Worm (Caenorhabditis elegans) whole organism, late embryonic: ENCODE data around the gene ttc-17.
A peak's percentile ranks its signal among the peaks of the same experiment; 100 is the strongest.

Experiments used
- C08G9.2 ChIP-seq: sonication (generic microtip); optimal IDR thresholded peaks from 2 replicates; lab custom pipeline; 2016; ENCODE audit warnings: mild to moderate bottlenecking, missing genetic modification characterization, moderate library complexity, missing compliant biosample characterization
- F13H6.1 ChIP-seq: sonication (generic microtip); optimal IDR thresholded peaks from 2 replicates; lab custom pipeline; 2016; ENCODE audit warnings: missing genetic modification characterization, missing compliant biosample characterization
- ahr-1 ChIP-seq: sonication (generic microtip); optimal IDR thresholded peaks from 2 replicates; lab custom pipeline; 2016; ENCODE audit warnings: missing genetic modification characterization, missing compliant biosample characterization
- ama-1 ChIP-seq: fragments of 150-350 bp; optimal IDR thresholded peaks from 2 replicates; lab custom pipeline; 2014
- ceh-18 ChIP-seq: sonication (generic microtip); optimal IDR thresholded peaks from 2 replicates; lab custom pipeline; 2016; ENCODE audit warnings: missing genetic modification characterization, missing compliant biosample characterization
- ceh-2 ChIP-seq: sonication (generic microtip); optimal IDR thresholded peaks from 2 replicates; lab custom pipeline; 2016; ENCODE audit warnings: missing genotype, missing genetic modification characterization, missing compliant biosample characterization
- ceh-30 ChIP-seq: fragments of 150-350 bp; optimal IDR thresholded peaks from 2 replicates; lab custom pipeline; 2014; ENCODE audit warnings: missing biosample characterization, missing genetic modification characterization
- ceh-34 ChIP-seq: sonication (generic microtip); optimal IDR thresholded peaks from 2 replicates; lab custom pipeline; 2016; ENCODE audit warnings: mild to moderate bottlenecking, missing genetic modification characterization, missing compliant biosample characterization
- ceh-9 ChIP-seq: sonication (generic microtip); optimal IDR thresholded peaks from 2 replicates; lab custom pipeline; 2016; ENCODE audit warnings: mild to moderate bottlenecking, missing genetic modification characterization, inconsistent platforms, missing compliant biosample characterization
- che-1 ChIP-seq: sonication (generic microtip); optimal IDR thresholded peaks from 2 replicates; lab custom pipeline; 2016; ENCODE audit warnings: mild to moderate bottlenecking, missing genetic modification characterization, missing compliant biosample characterization
- dve-1 ChIP-seq: sonication (generic microtip); optimal IDR thresholded peaks from 2 replicates; lab custom pipeline; 2017; ENCODE audit warnings: antibody characterized with exemption, mild to moderate bottlenecking, missing genetic modification characterization, missing compliant biosample characterization
- elt-2 ChIP-seq: sonication (generic microtip); optimal IDR thresholded peaks from 2 replicates; lab custom pipeline; 2016; ENCODE audit warnings: missing genetic modification reagents, missing genetic modification characterization, missing compliant biosample characterization
- elt-4 ChIP-seq: sonication (generic microtip); optimal IDR thresholded peaks from 2 replicates; lab custom pipeline; 2016; ENCODE audit warnings: missing genetic modification characterization, missing compliant biosample characterization
- gmeb-2 ChIP-seq: sonication (generic microtip); optimal IDR thresholded peaks from 2 replicates; lab custom pipeline; 2016; ENCODE audit warnings: missing genetic modification characterization, inconsistent platforms, missing compliant biosample characterization
- hlh-15 ChIP-seq: sonication (generic microtip); optimal IDR thresholded peaks from 2 replicates; lab custom pipeline; 2016; ENCODE audit warnings: missing genetic modification characterization, missing compliant biosample characterization
- hlh-30 ChIP-seq: sonication (generic microtip); optimal IDR thresholded peaks from 2 replicates; lab custom pipeline; 2017; ENCODE audit warnings: antibody characterized with exemption, missing genetic modification characterization, missing compliant biosample characterization; ENCODE audit not compliant: insufficient read depth
- hlh-6 ChIP-seq: sonication (generic microtip); optimal IDR thresholded peaks from 2 replicates; lab custom pipeline; 2016; ENCODE audit warnings: missing genotype, missing genetic modification characterization, missing compliant biosample characterization
- lim-6 ChIP-seq: sonication (generic microtip); optimal IDR thresholded peaks from 2 replicates; lab custom pipeline; 2016; ENCODE audit warnings: missing genetic modification characterization, missing compliant biosample characterization
- lin-11 ChIP-seq: fragments of 200-800 bp; sonication (Bioruptor generic); optimal IDR thresholded peaks from 2 replicates; lab custom pipeline; 2018; ENCODE audit warnings: mild to moderate bottlenecking, missing genetic modification characterization, missing compliant biosample characterization
- npax-4 ChIP-seq: sonication (generic microtip); optimal IDR thresholded peaks from 2 replicates; lab custom pipeline; 2016; ENCODE audit warnings: missing genetic modification characterization, missing compliant biosample characterization
- pag-3 ChIP-seq: sonication (generic microtip); optimal IDR thresholded peaks from 2 replicates; lab custom pipeline; 2016; ENCODE audit warnings: missing compliant biosample characterization, missing genetic modification characterization, borderline replicate concordance
- pax-1 ChIP-seq: fragments of 150-350 bp; optimal IDR thresholded peaks from 2 replicates; lab custom pipeline; 2014; ENCODE audit warnings: missing biosample characterization, missing genetic modification characterization
- pha-2 ChIP-seq: sonication (generic microtip); optimal IDR thresholded peaks from 2 replicates; lab custom pipeline; 2017; ENCODE audit warnings: mild to moderate bottlenecking, missing genetic modification characterization, missing compliant biosample characterization
- pros-1 ChIP-seq: fragments of 150-350 bp; optimal IDR thresholded peaks from 2 replicates; lab custom pipeline; 2014; ENCODE audit warnings: missing biosample characterization, missing genetic modification reagents, missing genetic modification characterization
- ref-2 ChIP-seq: sonication (generic microtip); optimal IDR thresholded peaks from 2 replicates; lab custom pipeline; 2016; ENCODE audit warnings: missing genetic modification characterization, missing compliant biosample characterization
- rnt-1 ChIP-seq: sonication (generic microtip); optimal IDR thresholded peaks from 2 replicates; lab custom pipeline; 2016; ENCODE audit warnings: missing genetic modification characterization, missing compliant biosample characterization
- sdc-2 ChIP-seq: sonication (generic microtip); optimal IDR thresholded peaks from 2 replicates; lab custom pipeline; 2016; ENCODE audit warnings: missing genotype, missing genetic modification characterization, missing compliant biosample characterization
- sox-2 ChIP-seq: fragments of 200-800 bp; sonication (Bioruptor generic); IDR thresholded peaks from 2 replicates; pipeline ENCODE4 v1.3.6; 2022; ENCODE audit warnings: missing genetic modification reagents, missing genetic modification characterization, missing compliant biosample characterization
- sox-4 ChIP-seq: sonication (generic microtip); optimal IDR thresholded peaks from 2 replicates; lab custom pipeline; 2017; ENCODE audit warnings: mild to moderate bottlenecking, missing genetic modification characterization, inconsistent platforms, missing compliant biosample characterization
- tbx-2 ChIP-seq: sonication (generic microtip); optimal IDR thresholded peaks from 2 replicates; lab custom pipeline; 2016; ENCODE audit warnings: missing genetic modification characterization, missing compliant biosample characterization
- tbx-7 ChIP-seq: sonication (generic microtip); optimal IDR thresholded peaks from 2 replicates; lab custom pipeline; 2016; ENCODE audit warnings: missing genotype, missing genetic modification characterization, missing compliant biosample characterization
- unc-55 ChIP-seq: sonication (generic microtip); optimal IDR thresholded peaks from 2 replicates; lab custom pipeline; 2017; ENCODE audit warnings: missing biosample characterization, missing genetic modification reagents, missing genetic modification characterization
- unc-86 ChIP-seq: sonication (generic microtip); optimal IDR thresholded peaks from 2 replicates; lab custom pipeline; 2016; ENCODE audit warnings: missing genetic modification characterization, missing compliant biosample characterization

The ttc-17 gene

ce11 chrV:8956387-8957095, at the start of gene ttc-17:
TSS of gene ttc-17 (plus strand) at chrV:8957045.
- TF ChIP-seq gmeb-2 (tag; lab: Kevin White, UChicago) (no peak), hlh-15 (tag; lab: Kevin White, UChicago) (no peak), pha-2 (tag; lab: Kevin White, UChicago) (no peak), sox-4 (tag; lab: Kevin White, UChicago) (no peak), ceh-9 (tag; lab: Kevin White, UChicago) (no peak), ama-1 (lab: Kevin White, UChicago) (no peak), pros-1 (tag; lab: Kevin White, UChicago) (no peak), elt-2 (tag; lab: Kevin White, UChicago) (no peak), unc-86 (tag; lab: Kevin White, UChicago) (no peak), sdc-2 (tag; lab: Kevin White, UChicago) (no peak)

ce11 chrV:8913940-8914339, 42.9 kb upstream of the ttc-17 start, which contains the start of gene mod-1:
TSS of gene mod-1 (minus strand) at chrV:8914040.
- TF ChIP-seq ama-1 (lab: Kevin White, UChicago) (no peak), lim-6 (tag; lab: Kevin White, UChicago) (no peak), hlh-6 (tag; lab: Kevin White, UChicago) (no peak), sox-2 (GFP tag; lab: Robert Waterston, UW) (no peak)

ce11 chrV:8922781-8923180, 34.1 kb upstream of the ttc-17 start, which contains the start of gene ttr-47:
TSS of gene ttr-47 (plus strand) at chrV:8923088.
- no peak for TF ChIP-seq ceh-18 (tag; lab: Kevin White, UChicago)
- TF ChIP-seq elt-2 (tag; lab: Kevin White, UChicago) = peak; percentile 47
- TF ChIP-seq unc-55 (GFP tag; lab: Kevin White, UChicago) = peak; percentile 33

- TF ChIP-seq tbx-7 = no peak
- TF ChIP-seq, all 69 proteins: peak for 0
Observed at ce11 chrV:8927715-8928114, 29.1 kb upstream of the ttc-17 start.

ce11 chrV:8928967-8929366, 27.9 kb upstream of the ttc-17 start, which contains the start of gene H14N18.4:
TSS of gene H14N18.4 (minus strand) at chrV:8928978.
- TF ChIP-seq ceh-2 (tag; lab: Kevin White, UChicago) = no peak
- TF ChIP-seq ceh-30 (tag; lab: Kevin White, UChicago) = no peak
- TF ChIP-seq dve-1 (tag; lab: Kevin White, UChicago) = no peak
- TF ChIP-seq pax-1 = no peak
- TF ChIP-seq che-1 = no peak
- TF ChIP-seq hlh-30 (tag; lab: Kevin White, UChicago) = no peak
- TF ChIP-seq rnt-1 (tag; lab: Kevin White, UChicago) = no peak
- TF ChIP-seq tbx-2 (tag; lab: Kevin White, UChicago) = no peak
- no peak for TF ChIP-seq lin-11
- TF ChIP-seq sox-4 (tag; lab: Kevin White, UChicago) = no peak
- TF ChIP-seq ceh-34 (tag; lab: Kevin White, UChicago) = no peak
- TF ChIP-seq pag-3 = no peak
- no peak for TF ChIP-seq C08G9.2 (tag; lab: Kevin White, UChicago)
- no peak for TF ChIP-seq npax-4
- TF ChIP-seq ref-2 = no peak
- TF ChIP-seq elt-4 (tag; lab: Kevin White, UChicago) = no peak
- no peak for TF ChIP-seq ahr-1 (tag; lab: Kevin White, UChicago)
- no peak for TF ChIP-seq gmeb-2 (tag; lab: Kevin White, UChicago)
- TF ChIP-seq F13H6.1 (tag; lab: Kevin White, UChicago) = no peak
